Fruit fly (Drosophila melanogaster) whole organism, wandering third instar larva: ENCODE results near the gene CG13876.

Experiments
- Mio ChIP-seq: sonication (Bioruptor generic); optimal IDR thresholded peaks from 2 replicates; lab custom pipeline; 2016; ENCODE audit warnings: missing biosample characterization, missing genetic modification characterization
- Sp1 ChIP-seq: fragments of 200-800 bp; sonication (Bioruptor generic); optimal IDR thresholded peaks from 3 replicates; lab custom pipeline; 2019; ENCODE audit warnings: missing biosample characterization, mild to moderate bottlenecking, missing genetic modification characterization, moderate library complexity
- jim ChIP-seq: fragments of 175-275, 200-325 bp; sonication (Bioruptor generic); optimal IDR thresholded peaks from 2 replicates; lab custom pipeline; 2016; ENCODE audit warnings: missing biosample characterization, mild to moderate bottlenecking, missing genetic modification characterization

DNA sequence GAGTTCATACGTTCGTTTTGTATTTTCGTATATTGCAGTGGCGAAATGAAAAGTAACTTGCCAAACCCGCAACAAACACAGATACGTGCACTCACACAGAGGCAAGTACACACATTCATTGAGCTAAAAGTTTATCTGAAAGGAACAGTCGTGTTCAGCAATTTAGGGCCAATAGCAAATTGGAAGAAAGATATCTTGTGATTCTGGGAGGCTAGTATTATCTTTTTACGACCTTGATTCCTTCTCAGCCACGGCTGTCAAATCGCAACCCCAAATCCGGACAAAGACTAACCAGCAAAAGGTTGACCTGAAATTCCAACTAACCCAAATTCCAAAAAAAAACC, 39.2 kb upstream of the CG13876 start:
- TF ChIP-seq Mio: no peak
- no peak for TF ChIP-seq jim (GFP tag; lab: Kevin White, UChicago)
- peak; percentile 16 for TF ChIP-seq Sp1 (GFP tag; lab: Kevin White, UChicago)
